Fruit fly (Drosophila melanogaster) whole organism, embryonic: ENCODE results near the gene slmb.
A peak's percentile ranks its signal among the peaks of the same experiment; 100 is the strongest.

Experiments used
- Ada2b ChIP-seq: fragments of 200-800 bp; sonication (Bioruptor generic); IDR thresholded peaks from 2 replicates; pipeline ENCODE4 v1.3.6; 2022; ENCODE audit warnings: missing biosample characterization, missing genetic modification characterization
- Aef1 ChIP-seq: fragments of 200-800 bp; sonication (Bioruptor generic); IDR thresholded peaks from 3 replicates; pipeline ENCODE4 v1.3.6; 2022; ENCODE audit warnings: missing biosample characterization, missing genetic modification characterization
- Asciz ChIP-seq: fragments of 200-800 bp; sonication (Bioruptor generic); optimal IDR thresholded peaks from 2 replicates; lab custom pipeline; 2017; ENCODE audit warnings: missing biosample characterization, mild to moderate bottlenecking, missing genetic modification characterization, missing genetic modification reagents
- Bteb2 ChIP-seq: fragments of 200-800 bp; sonication (Bioruptor generic); optimal IDR thresholded peaks from 2 replicates; lab custom pipeline; 2016; ENCODE audit warnings: missing biosample characterization, missing genetic modification characterization
- CG1024 ChIP-seq: fragments of 200-800 bp; sonication (Bioruptor generic); IDR thresholded peaks from 2 replicates; pipeline ENCODE4 v1.3.6; 2022; ENCODE audit warnings: missing biosample characterization, missing genetic modification characterization
- CG10565 ChIP-seq: fragments of 200-800 bp; sonication (Bioruptor generic); optimal IDR thresholded peaks from 3 replicates; lab custom pipeline; 2016; ENCODE audit warnings: missing biosample characterization, mild to moderate bottlenecking, missing genetic modification characterization
- CG12071 ChIP-seq: fragments of 200-800 bp; sonication (Bioruptor generic); optimal IDR thresholded peaks from 3 replicates; lab custom pipeline; 2018; ENCODE audit warnings: missing biosample characterization, mild to moderate bottlenecking, missing genetic modification characterization
- CG12769 ChIP-seq: fragments of 200-800 bp; sonication (Bioruptor generic); optimal IDR thresholded peaks from 2 replicates; lab custom pipeline; 2019; ENCODE audit warnings: missing biosample characterization, mild to moderate bottlenecking, missing genetic modification characterization, moderate library complexity
- CG15601 ChIP-seq: fragments of 200-800 bp; sonication (Bioruptor generic); optimal IDR thresholded peaks from 3 replicates; lab custom pipeline; 2019; ENCODE audit warnings: missing biosample characterization, mild to moderate bottlenecking, missing genetic modification characterization, moderate library complexity
- CG16779 ChIP-seq: fragments of 200-800 bp; sonication (Bioruptor generic); IDR thresholded peaks from 2 replicates; pipeline ENCODE4 v1.3.6; 2022; ENCODE audit warnings: missing biosample characterization, missing genetic modification characterization
- CG17385 ChIP-seq: fragments of 200-800 bp; sonication (Bioruptor generic); optimal IDR thresholded peaks from 3 replicates; lab custom pipeline; 2018; ENCODE audit warnings: missing biosample characterization, mild to moderate bottlenecking, missing genetic modification characterization
- CG2202 ChIP-seq: fragments of 200-800 bp; sonication (Bioruptor generic); optimal IDR thresholded peaks from 2 replicates; lab custom pipeline; 2018; ENCODE audit warnings: missing biosample characterization, mild to moderate bottlenecking, missing genetic modification characterization
- CG2875 ChIP-seq: fragments of 200-800 bp; sonication (Bioruptor generic); optimal IDR thresholded peaks from 2 replicates; lab custom pipeline; 2017; ENCODE audit warnings: missing biosample characterization, mild to moderate bottlenecking, missing genetic modification characterization, missing genetic modification reagents
- CG2889 ChIP-seq: fragments of 200-800 bp; sonication (Bioruptor generic); IDR thresholded peaks from 3 replicates; pipeline ENCODE4 v1.3.6; 2022; ENCODE audit warnings: missing biosample characterization, missing genetic modification characterization
- CG33557 ChIP-seq: fragments of 200-800 bp; sonication (Bioruptor generic); optimal IDR thresholded peaks from 2 replicates; lab custom pipeline; 2019; ENCODE audit warnings: missing biosample characterization, mild to moderate bottlenecking, missing genetic modification characterization, moderate library complexity
- CG3995 ChIP-seq: fragments of 200-800 bp; sonication (Bioruptor generic); optimal IDR thresholded peaks from 3 replicates; lab custom pipeline; 2016; ENCODE audit warnings: missing biosample characterization, missing genetic modification characterization
- CG7556 ChIP-seq: fragments of 200-800 bp; sonication (Bioruptor generic); optimal IDR thresholded peaks from 2 replicates; lab custom pipeline; 2017; ENCODE audit warnings: missing biosample characterization, mild to moderate bottlenecking, missing genetic modification characterization
- Chrac-16 ChIP-seq: fragments of 200-800 bp; sonication (Bioruptor generic); optimal IDR thresholded peaks from 3 replicates; lab custom pipeline; 2016; ENCODE audit warnings: missing biosample characterization, missing genetic modification characterization
- CrebB ChIP-seq: fragments of 200-800 bp; sonication (Bioruptor generic); optimal IDR thresholded peaks from 3 replicates; lab custom pipeline; 2018; ENCODE audit warnings: missing biosample characterization, mild to moderate bottlenecking, missing genetic modification characterization
- D19B ChIP-seq: fragments of 200-800 bp; sonication (Bioruptor generic); optimal IDR thresholded peaks from 2 replicates; lab custom pipeline; 2017; ENCODE audit warnings: missing biosample characterization, mild to moderate bottlenecking, missing genetic modification characterization
- Dad ChIP-seq: fragments of 200-800 bp; sonication (Bioruptor generic); optimal IDR thresholded peaks from 3 replicates; lab custom pipeline; 2016; ENCODE audit warnings: missing biosample characterization, missing genetic modification characterization
- Dref ChIP-seq: fragments of 200-800 bp; sonication (Bioruptor generic); IDR thresholded peaks from 2 replicates; pipeline ENCODE4 v1.3.6; 2022; ENCODE audit warnings: missing biosample characterization, missing genetic modification characterization
- Ets97D ChIP-seq: fragments of 200-800 bp; sonication (Bioruptor generic); optimal IDR thresholded peaks from 3 replicates; lab custom pipeline; 2016; ENCODE audit warnings: missing biosample characterization, missing genetic modification characterization
- Fer1 ChIP-seq: fragments of 200-800 bp; sonication (Bioruptor generic); optimal IDR thresholded peaks from 2 replicates; lab custom pipeline; 2017; ENCODE audit warnings: missing biosample characterization, mild to moderate bottlenecking, missing genetic modification characterization
- Fer2 ChIP-seq: fragments of 200-800 bp; sonication (Bioruptor generic); optimal IDR thresholded peaks from 2 replicates; lab custom pipeline; 2018; ENCODE audit warnings: missing biosample characterization, mild to moderate bottlenecking, missing genetic modification characterization, moderate library complexity
- H2.0 ChIP-seq: fragments of 200-800 bp; sonication (Bioruptor generic); IDR thresholded peaks from 2 replicates; pipeline ENCODE4 v1.3.6; 2022; ENCODE audit warnings: missing biosample characterization, missing genetic modification characterization
- HLH54F ChIP-seq: fragments of 200-800 bp; sonication (Bioruptor generic); optimal IDR thresholded peaks from 3 replicates; lab custom pipeline; 2016; ENCODE audit warnings: missing biosample characterization, missing genetic modification characterization
- Kr ChIP-seq: fragments of 200-800 bp; sonication (Bioruptor generic); optimal IDR thresholded peaks from 2 replicates; lab custom pipeline; 2017; ENCODE audit warnings: missing biosample characterization, mild to moderate bottlenecking, missing genetic modification characterization
- Nf-YC ChIP-seq: fragments of 200-800 bp; optimal IDR thresholded peaks from 3 replicates; lab custom pipeline; 2019; ENCODE audit warnings: missing biosample characterization, mild to moderate bottlenecking, missing genetic modification characterization, moderate library complexity
- Side ChIP-seq: fragments of 200-800 bp; sonication (Bioruptor generic); optimal IDR thresholded peaks from 2 replicates; lab custom pipeline; 2016; ENCODE audit warnings: missing biosample characterization, missing genetic modification characterization
- Spps ChIP-seq: fragments of 200-800 bp; sonication (Bioruptor generic); optimal IDR thresholded peaks from 2 replicates; lab custom pipeline; 2018; ENCODE audit warnings: missing biosample characterization, mild to moderate bottlenecking, missing genetic modification characterization
- Sry-δ ChIP-seq: fragments of 200-800 bp; sonication (Bioruptor generic); optimal IDR thresholded peaks from 2 replicates; lab custom pipeline; 2016; ENCODE audit warnings: missing biosample characterization, missing genetic modification characterization
- ato ChIP-seq: fragments of 200-800 bp; sonication (Bioruptor generic); IDR thresholded peaks from 2 replicates; pipeline ENCODE4 v1.3.6; 2022; ENCODE audit warnings: missing biosample characterization, missing genetic modification characterization; ENCODE audit not compliant: partially characterized antibody
- chn ChIP-seq: fragments of 200-800 bp; sonication (Bioruptor generic); optimal IDR thresholded peaks from 2 replicates; lab custom pipeline; 2016; ENCODE audit warnings: missing biosample characterization, missing genetic modification characterization
- en ChIP-seq: fragments of 200-800 bp; sonication (Bioruptor generic); optimal IDR thresholded peaks from 2 replicates; lab custom pipeline; 2016; ENCODE audit warnings: missing biosample characterization, missing genetic modification characterization
- exex ChIP-seq: fragments of 200-800 bp; sonication (Bioruptor generic); optimal IDR thresholded peaks from 4 replicates; lab custom pipeline; 2018; ENCODE audit warnings: missing biosample characterization, mild to moderate bottlenecking, missing genetic modification characterization, moderate library complexity
- fd64A ChIP-seq: fragments of 200-800 bp; sonication (Bioruptor generic); optimal IDR thresholded peaks from 3 replicates; lab custom pipeline; 2018; ENCODE audit warnings: missing biosample characterization, mild to moderate bottlenecking, missing genetic modification characterization
- hth ChIP-seq: fragments of >200 bp; optimal IDR thresholded peaks from 2 replicates; lab custom pipeline; 2017; ENCODE audit warnings: inconsistent platforms
- jigr1 ChIP-seq: fragments of 200-800 bp; sonication (Bioruptor generic); IDR thresholded peaks from 3 replicates; pipeline ENCODE4 v1.3.6; 2022; ENCODE audit warnings: missing biosample characterization, missing genetic modification characterization
- mam ChIP-seq: fragments of 200-800 bp; sonication (Bioruptor generic); optimal IDR thresholded peaks from 3 replicates; lab custom pipeline; 2016; ENCODE audit warnings: missing biosample characterization, missing genetic modification characterization
- mld ChIP-seq: fragments of 200-800 bp; sonication (Bioruptor generic); IDR thresholded peaks from 3 replicates; pipeline ENCODE4 v1.3.6; 2022; ENCODE audit warnings: missing biosample characterization, missing genetic modification characterization; ENCODE audit not compliant: partially characterized antibody
- nerfin-2 ChIP-seq: fragments of 200-800 bp; sonication (Bioruptor generic); IDR thresholded peaks from 2 replicates; pipeline ENCODE4 v1.3.6; 2022; ENCODE audit warnings: missing biosample characterization, missing genetic modification characterization; ENCODE audit not compliant: partially characterized antibody
- pb ChIP-seq: fragments of 200-800 bp; sonication (Bioruptor generic); optimal IDR thresholded peaks from 3 replicates; lab custom pipeline; 2016; ENCODE audit warnings: missing biosample characterization, missing genetic modification characterization
- prd ChIP-seq, 3 experiments: fragments of >200 bp in 2 of 3; fragments of 200-800 bp in 1 of 3; sonication (Bioruptor generic) in 1 of 3; optimal IDR thresholded peaks in 2 of 3; IDR thresholded peaks in 1 of 3; 2 replicates in 2 of 3; 3 replicates in 1 of 3; pipeline versions ENCODE4 v1.3.6 to Lab custom; 2017 to 2022; ENCODE audit warnings: missing biosample characterization in 1 of 3, missing genetic modification characterization in 1 of 3
- shn ChIP-seq: fragments of 200-800 bp; sonication (Bioruptor generic); optimal IDR thresholded peaks from 3 replicates; lab custom pipeline; 2016; ENCODE audit warnings: missing biosample characterization, missing genetic modification characterization
- sr ChIP-seq: fragments of 200-800 bp; sonication (Bioruptor generic); IDR thresholded peaks from 3 replicates; pipeline ENCODE4 v1.3.6; 2022; ENCODE audit warnings: missing biosample characterization, missing genetic modification characterization
- stwl ChIP-seq: fragments of 200-800 bp; sonication (Bioruptor generic); optimal IDR thresholded peaks from 3 replicates; lab custom pipeline; 2018; ENCODE audit warnings: missing biosample characterization, mild to moderate bottlenecking, missing genetic modification characterization, moderate library complexity
- tio ChIP-seq: fragments of 200-800 bp; sonication (Bioruptor generic); optimal IDR thresholded peaks from 2 replicates; lab custom pipeline; 2017; ENCODE audit warnings: missing biosample characterization, missing genetic modification characterization, inconsistent platforms
- usp ChIP-seq: fragments of >200 bp; optimal IDR thresholded peaks from 2 replicates; lab custom pipeline; 2017; ENCODE audit warnings: missing biosample characterization, missing genetic modification characterization
- vnd ChIP-seq: fragments of 200-800 bp; sonication (Bioruptor generic); IDR thresholded peaks from 3 replicates; pipeline ENCODE4 v1.3.6; 2022; ENCODE audit warnings: missing biosample characterization, missing genetic modification characterization; ENCODE audit not compliant: partially characterized antibody

The slmb gene

dm6 chr3R:21127352-21127985, at the start of gene slmb, which contains the start of gene CG5793 (continued):
- TF ChIP-seq CG12071 (GFP tag; lab: Kevin White, UChicago) (no peak), nerfin-2 (GFP tag; lab: Robert Waterston, UW) (no peak), chn (GFP tag; lab: Kevin White, UChicago) (peak; percentile 44), stwl (tag; lab: Kevin White, UChicago) (peak; percentile 84), jigr1 (GFP tag; lab: Robert Waterston, UW) (no peak), sr (GFP tag; lab: Robert Waterston, UW) (no peak), Ets97D (peak; percentile 76), CG33557 (no peak), Ada2b (GFP tag; lab: Robert Waterston, UW) (no peak), hth (no peak), fd64A (GFP tag; lab: Kevin White, UChicago) (no peak), CG17385 (no peak), HLH54F (peak; percentile 61), CG12769 (no peak), CrebB (tag; lab: Kevin White, UChicago) (no peak), usp (GFP tag; lab: Kevin White, UChicago) (no peak), CG1024 (GFP tag; lab: Robert Waterston, UW) (peak; percentile 43), Dref (GFP tag; lab: Robert Waterston, UW) (peak; percentile 77), Bteb2 (GFP tag; lab: Kevin White, UChicago) (no peak), CG16779 (GFP tag; lab: Robert Waterston, UW) (no peak), Fer2 (tag; lab: Kevin White, UChicago) (no peak), mld (no peak), CG2875 (no peak), tio (GFP tag; lab: Kevin White, UChicago) (no peak), CG2889 (no peak), en (GFP tag; lab: Kevin White, UChicago) (no peak), Spps (no peak), Dad (GFP tag; lab: Kevin White, UChicago) (no peak), vnd (0 out of 3 replicates have a peak, but pooled peaks have one; percentile 53), Nf-YC (tag; lab: Kevin White, UChicago) (peak; percentile 30), Fer1 (GFP tag; lab: Kevin White, UChicago) (no peak), ato (0 out of 2 replicates have a peak, but pooled peaks have one; percentile 49), pb (GFP tag; lab: Kevin White, UChicago) (no peak), Chrac-16 (peak; percentile 42), CG10565 (GFP tag; lab: Kevin White, UChicago) (no peak), CG3995 (GFP tag; lab: Kevin White, UChicago) (peak; percentile 10), H2.0 (no peak), CG2202 (tag; lab: Kevin White, UChicago) (no peak), shn (GFP tag; lab: Kevin White, UChicago) (peak; percentile 72), Aef1 (GFP tag; lab: Robert Waterston, UW) (no peak), Asciz (no peak), mam (GFP tag; lab: Kevin White, UChicago) (peak; percentile 74), D19B (no peak), Sry-δ (peak; percentile 86), Kr (GFP tag; lab: Kevin White, UChicago) (no peak), Side (GFP tag; lab: Kevin White, UChicago) (peak; percentile 56), CG7556 (no peak), CG15601 (no peak), exex (no peak), prd (optimal IDR thresholded peaks at IDR 0.05; lab: Kevin White, UChicago) (no peak), prd (GFP tag; IDR thresholded peaks at IDR 0.05; lab: Robert Waterston, UW) (peak; percentile 52; the same call in 1 of the 3 replicates)
